Fruit fly (Drosophila melanogaster): ENCODE data around the gene ABCB7.

ABCB7 gene

DNA sequence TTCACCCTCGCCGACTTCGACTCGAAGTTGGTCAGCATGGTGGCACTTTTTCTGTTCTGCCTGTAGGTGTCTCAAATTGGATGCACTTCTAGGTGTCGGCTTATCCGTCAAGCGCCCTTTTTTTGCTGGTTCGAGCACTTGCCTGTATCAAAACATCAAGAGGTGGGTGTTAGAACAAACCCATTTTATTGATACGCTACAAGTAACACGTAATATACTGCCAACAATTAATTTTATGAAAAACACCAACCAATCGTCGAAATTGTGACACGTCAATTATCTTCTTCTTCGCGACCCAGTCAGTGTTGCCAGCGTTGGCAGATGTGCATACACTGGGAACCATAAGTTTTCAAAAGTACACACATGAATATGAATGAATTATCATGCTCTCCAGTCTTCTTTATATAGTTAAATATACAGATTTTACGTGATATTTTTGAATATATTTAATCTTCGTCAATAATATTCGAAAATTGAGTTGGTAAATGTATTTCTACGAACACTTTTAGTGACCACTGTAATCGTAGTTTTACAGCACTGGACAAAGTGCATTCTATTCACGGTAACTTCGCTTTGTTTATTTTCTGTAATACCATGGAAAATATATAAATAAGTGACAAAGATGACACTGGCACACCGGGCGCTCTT lies 26.8 kb downstream of the ABCB7 start, which contains the start of the genes alphaCOP and CG13919:
Gene alphaCOP (minus strand): TSS at position 280 of the 648 bp plus-strand sequence.
Gene CG13919 (plus strand): TSS at position 548 of the 648 bp plus-strand sequence.
- TF ChIP-seq Hnf4 (GFP tag; optimal IDR thresholded peaks at IDR 0.05) (no peak), Rel (GFP tag; optimal IDR thresholded peaks at IDR 0.05) (peak; percentile 88), Rel (tag; optimal IDR thresholded peaks at IDR 0.05) (peak; percentile 83), dl (GFP tag; optimal IDR thresholded peaks at IDR 0.05; ENCODE audit: insufficient read depth in 1 of 2, partially characterized antibody in 2 of 2) (no peak), HLH106 (tag; optimal IDR thresholded peaks at IDR 0.05) (peak; percentile 98), rgr (GFP tag; optimal IDR thresholded peaks at IDR 0.05) (peak; percentile 98), GATAd (GFP tag; optimal IDR thresholded peaks at IDR 0.05) (peak; percentile 78), dmrt93B (GFP tag; optimal IDR thresholded peaks at IDR 0.05) (peak; percentile 89), CrebA (GFP tag; optimal IDR thresholded peaks at IDR 0.05; ENCODE audit: borderline replicate concordance) (no peak), woc (GFP tag; optimal IDR thresholded peaks at IDR 0.05) (peak; percentile 96), fru (GFP tag; optimal IDR thresholded peaks at IDR 0.05) (peak; percentile 95), Dfd (GFP tag; optimal IDR thresholded peaks at IDR 0.05) (no peak), OdsH (GFP tag; optimal IDR thresholded peaks at IDR 0.05) (peak; percentile 97), Hr83 (GFP tag; optimal IDR thresholded peaks at IDR 0.05; ENCODE audit: poor library complexity, severe bottlenecking) (peak; percentile 83), ey (GFP tag; optimal IDR thresholded peaks at IDR 0.05) (peak; percentile 95), Jra (GFP tag; optimal IDR thresholded peaks at IDR 0.05) (peak; percentile 96), Myc (optimal IDR thresholded peaks at IDR 0.05) (peak; percentile 32), brk (GFP tag; optimal IDR thresholded peaks at IDR 0.05) (no peak), Sp1 (GFP tag; optimal IDR thresholded peaks at IDR 0.05) (peak; percentile 97), Mio (GFP tag; optimal IDR thresholded peaks at IDR 0.05) (peak; percentile 60), pan (optimal IDR thresholded peaks at IDR 0.05) (no peak), br (GFP tag; optimal IDR thresholded peaks at IDR 0.05) (peak; percentile 96), CG9705 (GFP tag; optimal IDR thresholded peaks at IDR 0.05) (peak; percentile 86), h (GFP tag; optimal IDR thresholded peaks at IDR 0.05) (peak; percentile 99), dsf (GFP tag; optimal IDR thresholded peaks at IDR 0.05; ENCODE audit: borderline replicate concordance) (peak; percentile 94), psq (GFP tag; optimal IDR thresholded peaks at IDR 0.05) (peak; percentile 95), CG32264 (GFP tag; optimal IDR thresholded peaks at IDR 0.05) (peak; percentile 91), foxo (GFP tag; optimal IDR thresholded peaks at IDR 0.05) (peak; percentile 80 to 98), sv (GFP tag; optimal IDR thresholded peaks at IDR 0.05) (peak; percentile 97)

DNA sequence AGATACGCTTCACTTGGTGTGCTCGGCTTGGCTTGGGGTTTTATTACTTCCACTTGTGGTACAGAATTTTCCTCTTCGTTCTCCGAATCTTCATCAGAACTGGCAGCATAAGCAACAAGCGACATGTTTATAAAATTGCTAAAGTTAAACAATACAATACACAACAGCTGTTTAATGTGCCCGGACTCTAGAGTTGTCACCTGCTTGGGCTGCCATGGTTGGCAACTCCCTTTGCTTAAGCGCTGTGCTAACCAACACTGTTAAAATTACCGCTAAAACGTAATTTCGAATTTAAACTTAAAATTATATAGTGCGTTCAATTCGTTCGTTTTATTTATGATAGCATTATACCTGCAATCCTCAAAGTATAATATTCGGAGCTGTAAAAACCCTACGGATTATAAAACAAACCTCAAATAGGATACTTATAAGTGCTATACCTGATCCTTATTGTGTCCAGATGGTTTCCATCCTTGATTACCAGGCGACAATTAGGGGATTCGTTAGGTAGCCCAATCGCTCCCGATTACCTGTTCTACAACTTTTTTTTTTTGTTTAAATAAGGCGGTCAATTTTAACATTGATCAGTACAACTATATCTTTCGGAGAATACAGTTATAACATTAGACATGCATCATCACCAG lies 29.2 kb downstream of the ABCB7 start, which contains the start of the genes CG17249 and Bro:
Gene CG17249 (minus strand): TSS at position 189 of the 644 bp plus-strand sequence.
Gene Bro (plus strand): TSS at position 594 of the 644 bp plus-strand sequence.
- TF ChIP-seq foxo (GFP tag; optimal IDR thresholded peaks at IDR 0.05), result peak in 1 of 2 experiments; percentile 44
- TF ChIP-seq Dif (GFP tag; optimal IDR thresholded peaks at IDR 0.05; ENCODE audit: partially characterized antibody), result peak; percentile 25
- TF ChIP-seq dsf (GFP tag; optimal IDR thresholded peaks at IDR 0.05; ENCODE audit: borderline replicate concordance), result no peak
- TF ChIP-seq Myc (optimal IDR thresholded peaks at IDR 0.05), result peak; percentile 51
- TF ChIP-seq Hnf4 (GFP tag; optimal IDR thresholded peaks at IDR 0.05), result peak; percentile 80
- TF ChIP-seq Mio (GFP tag; optimal IDR thresholded peaks at IDR 0.05), result no peak
- TF ChIP-seq Hr83 (GFP tag; optimal IDR thresholded peaks at IDR 0.05; ENCODE audit: poor library complexity, severe bottlenecking), result peak; percentile 86
- peak; percentile 2 for TF ChIP-seq psq (GFP tag; optimal IDR thresholded peaks at IDR 0.05)
- peak; percentile 67 for TF ChIP-seq rgr (GFP tag; optimal IDR thresholded peaks at IDR 0.05)
- peak; percentile 37 for TF ChIP-seq ey (GFP tag; optimal IDR thresholded peaks at IDR 0.05)
- TF ChIP-seq OdsH (GFP tag; optimal IDR thresholded peaks at IDR 0.05), result peak; percentile 16
- no peak for TF ChIP-seq Hr78 (GFP tag; optimal IDR thresholded peaks at IDR 0.05)
- peak; percentile 38 for TF ChIP-seq sv (GFP tag; optimal IDR thresholded peaks at IDR 0.05)

DNA sequence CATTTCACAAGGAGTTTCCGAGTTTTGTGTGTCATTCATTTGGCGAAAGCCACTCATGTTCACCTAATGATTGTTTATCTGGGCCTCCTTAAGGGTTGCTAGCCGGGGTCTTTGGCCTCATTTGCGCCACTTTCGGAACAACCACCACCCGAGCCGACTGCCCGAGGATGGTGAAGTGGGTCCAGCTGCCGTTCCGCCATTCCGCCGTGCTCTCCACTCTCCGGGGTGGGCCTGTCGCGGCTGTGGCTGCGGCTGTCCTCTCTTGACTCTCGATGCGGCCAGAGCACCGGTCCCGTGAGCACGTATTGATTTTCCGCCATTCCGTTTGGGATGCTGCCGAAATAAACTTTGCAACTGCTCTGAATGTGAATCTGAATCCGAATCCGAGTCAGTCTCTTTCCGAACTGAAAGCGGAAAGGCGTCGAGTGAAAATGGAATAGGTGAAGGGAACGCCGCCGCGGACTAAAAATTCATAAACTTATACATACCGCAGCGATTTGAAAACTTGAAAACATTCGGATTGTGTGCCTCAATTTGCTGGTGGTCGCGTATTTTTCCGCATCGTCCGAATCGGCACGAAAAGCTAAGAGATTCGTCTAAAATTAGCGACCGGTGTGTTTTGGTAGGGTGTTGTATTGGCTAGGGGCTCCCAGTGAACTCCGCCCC lies 30.6 kb downstream of the ABCB7 start, which contains the start of gene CG13920:
Gene CG13920 (plus strand): TSS at position 255 of the 666 bp plus-strand sequence.
- no peak for TF ChIP-seq CrebA (GFP tag; optimal IDR thresholded peaks at IDR 0.05; ENCODE audit: borderline replicate concordance)
- TF ChIP-seq woc (GFP tag; optimal IDR thresholded peaks at IDR 0.05), result no peak
- peak; percentile 10 for TF ChIP-seq Dif (GFP tag; optimal IDR thresholded peaks at IDR 0.05; ENCODE audit: partially characterized antibody)

All from whole organism, wandering third instar larva.